Worm (Caenorhabditis elegans) whole organism, L4 larva: ENCODE results near the gene fbxa-165.

ENCODE experiments used
- R02D3.7 ChIP-seq: fragments of 150-350 bp; sonication (generic microtip); optimal IDR thresholded peaks from 3 replicates; lab custom pipeline; 2014; ENCODE audit warnings: missing biosample characterization, missing genetic modification characterization
- T26A8.4 ChIP-seq: fragments of 200-800 bp; sonication (Bioruptor generic); IDR thresholded peaks from 2 replicates; pipeline ENCODE4 v1.3.6; 2022; ENCODE audit warnings: missing genetic modification characterization, missing compliant biosample characterization
- aha-1 ChIP-seq: fragments of 150-350 bp; peaks from one replicate; lab custom pipeline; 2014; ENCODE audit warnings: missing biosample characterization, missing genetic modification characterization
- ama-1 ChIP-seq: fragments of 150-350 bp; optimal IDR thresholded peaks from 2 replicates; lab custom pipeline; 2014; ENCODE audit warnings: inconsistent platforms, mixed read lengths
- attf-4 ChIP-seq: sonication (generic microtip); optimal IDR thresholded peaks from 3 replicates; lab custom pipeline; 2017; ENCODE audit warnings: missing biosample characterization, missing genetic modification characterization
- ceh-44 ChIP-seq: fragments of 200-800 bp; sonication (Bioruptor generic); IDR thresholded peaks from 2 replicates; pipeline ENCODE4 v1.3.6; 2022; ENCODE audit warnings: missing genetic modification reagents, missing genetic modification characterization, missing compliant biosample characterization
- dmd-9 ChIP-seq: fragments of 200-800 bp; sonication (Bioruptor generic); IDR thresholded peaks from 2 replicates; pipeline ENCODE4 v1.3.6; 2022; ENCODE audit warnings: missing genetic modification reagents, missing genetic modification characterization, missing compliant biosample characterization
- dpl-1 ChIP-seq: fragments of 150-350 bp; optimal IDR thresholded peaks from 2 replicates; lab custom pipeline; 2014; ENCODE audit warnings: missing biosample characterization, missing genetic modification reagents, missing genetic modification characterization
- lsy-2 ChIP-seq, 2 experiments: fragments of 150-350 bp in 1 of 2; sonication (generic microtip) in 1 of 2; optimal IDR thresholded peaks; 2 replicates each; lab custom pipeline; 2014 to 2017; ENCODE audit warnings: missing biosample characterization in 2 of 2, missing genetic modification characterization in 2 of 2
- mxl-2 ChIP-seq: fragments of 200-800 bp; sonication (Bioruptor generic); conservative IDR thresholded peaks from 2 replicates; pipeline ENCODE4 v1.3.6; 2022; ENCODE audit warnings: missing genetic modification reagents, missing genetic modification characterization, missing compliant biosample characterization
- php-3 ChIP-seq: fragments of 200-800 bp; sonication (Bioruptor generic); IDR thresholded peaks from 2 replicates; pipeline ENCODE4 v1.3.6; 2022; ENCODE audit warnings: missing genetic modification reagents, missing genetic modification characterization, missing compliant biosample characterization
- skn-1 ChIP-seq: fragments of 150-350 bp; optimal IDR thresholded peaks from 2 replicates; lab custom pipeline; 2014; ENCODE audit warnings: missing biosample characterization, missing genetic modification characterization
- unc-39 ChIP-seq: sonication (generic microtip); optimal IDR thresholded peaks from 2 replicates; lab custom pipeline; 2017; ENCODE audit warnings: missing biosample characterization, missing genetic modification characterization
- ztf-7 ChIP-seq: fragments of 150-350 bp; optimal IDR thresholded peaks from 2 replicates; lab custom pipeline; 2014; ENCODE audit warnings: missing biosample characterization, missing genetic modification characterization

Gene fbxa-165

DNA sequence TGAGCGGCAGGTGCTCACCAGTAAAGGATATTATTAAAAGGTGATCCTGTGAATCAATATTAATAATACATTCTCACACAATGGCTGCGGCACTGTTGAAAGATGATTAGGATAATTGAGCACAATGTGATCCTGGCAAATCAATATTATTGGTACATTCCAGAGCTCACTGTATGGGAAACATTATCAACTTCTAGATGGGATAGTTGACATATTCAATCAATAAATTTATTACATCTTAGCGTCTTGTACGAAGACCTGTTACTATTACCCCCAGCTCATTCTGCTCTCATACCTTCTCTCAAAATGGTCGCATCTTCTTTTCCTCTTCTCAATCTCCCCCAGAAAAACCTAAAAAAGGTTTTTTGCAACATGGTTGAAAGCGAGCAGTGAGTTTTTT, 48.1 kb downstream of the fbxa-165 start, which contains the start of gene fbxb-49:
Gene fbxb-49, plus strand, starts transcription at position 301 of the 400 bp plus-strand sequence.
- peak; percentile 71 for TF ChIP-seq aha-1 (tag; lab: Kevin White, UChicago)
- TF ChIP-seq T26A8.4 = no peak

- no peak for TF ChIP-seq dpl-1
- TF ChIP-seq dmd-9 (GFP tag; lab: Robert Waterston, UW) = no peak
- no peak for TF ChIP-seq attf-4 (tag; lab: Kevin White, UChicago)
- TF ChIP-seq ama-1 (lab: Kevin White, UChicago) = no peak
- TF ChIP-seq R02D3.7 (tag; lab: Kevin White, UChicago) = no peak
- no peak for TF ChIP-seq ceh-44 (GFP tag; lab: Robert Waterston, UW)
- no peak for TF ChIP-seq lsy-2 (tag; optimal IDR thresholded peaks at IDR 0.05; lab: Kevin White, UChicago)
- no peak for TF ChIP-seq ztf-7 (tag; lab: Kevin White, UChicago)
- TF ChIP-seq php-3 = no peak
- TF ChIP-seq mxl-2 (GFP tag; lab: Robert Waterston, UW) = no peak
- no peak for TF ChIP-seq skn-1 (tag; lab: Kevin White, UChicago)
- no peak for TF ChIP-seq unc-39
- TF ChIP-seq, all 104 proteins: peak for 0
Measured at ce11 chrII:1567646-1568045, 48.6 kb downstream of the fbxa-165 start, which contains the start of gene K05F6.8. K05F6.8 (minus strand) TSS chrII:1567746.
